Fruit fly (Drosophila melanogaster) whole organism, embryonic: ENCODE measurements around the gene CG31178.
A peak's percentile ranks its signal among the peaks of the same experiment; 100 is the strongest.

ENCODE experiments used
- Adf1 ChIP-seq: fragments of 200-800 bp; sonication (Bioruptor generic); IDR thresholded peaks from 2 replicates; pipeline ENCODE4 v1.3.6; 2022; ENCODE audit warnings: missing biosample characterization, missing genetic modification characterization
- B-H1 ChIP-seq: fragments of 200-800 bp; sonication (Bioruptor generic); IDR thresholded peaks from 3 replicates; pipeline ENCODE4 v1.3.6; 2022; ENCODE audit warnings: missing biosample characterization, missing genetic modification characterization
- B-H2 ChIP-seq: fragments of 200-800 bp; sonication (Bioruptor generic); optimal IDR thresholded peaks from 2 replicates; lab custom pipeline; 2018; ENCODE audit warnings: missing biosample characterization, mild to moderate bottlenecking, missing genetic modification characterization
- CG10274 ChIP-seq: fragments of 200-800 bp; sonication (Bioruptor generic); optimal IDR thresholded peaks from 3 replicates; lab custom pipeline; 2017; ENCODE audit warnings: missing biosample characterization, mild to moderate bottlenecking, missing genetic modification characterization
- CG10565 ChIP-seq: fragments of 200-800 bp; sonication (Bioruptor generic); optimal IDR thresholded peaks from 3 replicates; lab custom pipeline; 2016; ENCODE audit warnings: missing biosample characterization, mild to moderate bottlenecking, missing genetic modification characterization
- CG11456 ChIP-seq: fragments of 200-800 bp; sonication (Bioruptor generic); IDR thresholded peaks from 3 replicates; pipeline ENCODE4 v1.3.6; 2022; ENCODE audit warnings: missing biosample characterization, missing genetic modification characterization
- CG11696 ChIP-seq: fragments of 200-800 bp; sonication (Bioruptor generic); IDR thresholded peaks from 2 replicates; pipeline ENCODE4 v1.3.6; 2022; ENCODE audit warnings: missing biosample characterization, missing genetic modification characterization
- CG12219 ChIP-seq: fragments of 200-800 bp; sonication (Bioruptor generic); optimal IDR thresholded peaks from 3 replicates; lab custom pipeline; 2018; ENCODE audit warnings: missing biosample characterization, mild to moderate bottlenecking, missing genetic modification characterization
- CG17361 ChIP-seq: fragments of 200-800 bp; sonication (Bioruptor generic); IDR thresholded peaks from 3 replicates; pipeline ENCODE4 v1.3.6; 2022; ENCODE audit warnings: missing biosample characterization, missing genetic modification characterization
- CG2120 ChIP-seq: fragments of 200-800 bp; sonication (Bioruptor generic); optimal IDR thresholded peaks from 3 replicates; lab custom pipeline; 2016; ENCODE audit warnings: missing biosample characterization, missing genetic modification characterization
- CG31365 ChIP-seq: fragments of 200-800 bp; sonication (Bioruptor generic); optimal IDR thresholded peaks from 2 replicates; lab custom pipeline; 2018; ENCODE audit warnings: missing biosample characterization, mild to moderate bottlenecking, missing genetic modification characterization
- CG34422 ChIP-seq: fragments of 200-800 bp; sonication (Bioruptor generic); IDR thresholded peaks from 3 replicates; pipeline ENCODE4 v1.3.6; 2022; ENCODE audit warnings: missing biosample characterization, missing genetic modification characterization
- CG4854 ChIP-seq: fragments of 200-800 bp; sonication (Bioruptor generic); optimal IDR thresholded peaks from 2 replicates; lab custom pipeline; 2016; ENCODE audit warnings: missing biosample characterization, missing genetic modification characterization, inconsistent platforms
- CG5180 ChIP-seq: fragments of 200-800 bp; sonication (Bioruptor generic); optimal IDR thresholded peaks from 3 replicates; lab custom pipeline; 2017; ENCODE audit warnings: missing biosample characterization, missing genetic modification characterization, mild to moderate bottlenecking, moderate library complexity, missing genetic modification reagents
- CG6175 ChIP-seq: fragments of 200-800 bp; sonication (Bioruptor generic); IDR thresholded peaks from 3 replicates; pipeline ENCODE4 v1.3.6; 2022; ENCODE audit warnings: missing biosample characterization, missing genetic modification characterization
- CG7271 ChIP-seq: fragments of 200-800 bp; sonication (Bioruptor generic); optimal IDR thresholded peaks from 2 replicates; lab custom pipeline; 2018; ENCODE audit warnings: missing biosample characterization, mild to moderate bottlenecking, missing genetic modification characterization, moderate library complexity
- CG8388 ChIP-seq: fragments of 200-800 bp; sonication (Bioruptor generic); optimal IDR thresholded peaks from 2 replicates; lab custom pipeline; 2019; ENCODE audit warnings: missing biosample characterization, mild to moderate bottlenecking, missing genetic modification characterization, moderate library complexity
- CG9437 ChIP-seq: fragments of 200-800 bp; sonication (Bioruptor generic); optimal IDR thresholded peaks from 2 replicates; lab custom pipeline; 2018; ENCODE audit warnings: missing biosample characterization, mild to moderate bottlenecking, missing genetic modification characterization
- CHES-1-like ChIP-seq: fragments of 200-800 bp; sonication (Bioruptor generic); optimal IDR thresholded peaks from 2 replicates; lab custom pipeline; 2016; ENCODE audit warnings: missing biosample characterization, missing genetic modification characterization
- Dp ChIP-seq: fragments of 200-800 bp; sonication (Bioruptor generic); optimal IDR thresholded peaks from 2 replicates; lab custom pipeline; 2018; ENCODE audit warnings: missing biosample characterization, mild to moderate bottlenecking, missing genetic modification characterization, moderate library complexity
- Fer3 ChIP-seq: fragments of 200-800 bp; sonication (Bioruptor generic); optimal IDR thresholded peaks from 2 replicates; lab custom pipeline; 2018; ENCODE audit warnings: missing biosample characterization, mild to moderate bottlenecking, missing genetic modification characterization, moderate library complexity
- HmgZ ChIP-seq: fragments of 200-800 bp; sonication (Bioruptor generic); optimal IDR thresholded peaks from 2 replicates; lab custom pipeline; 2018; ENCODE audit warnings: missing biosample characterization, mild to moderate bottlenecking, missing genetic modification characterization
- Hmr ChIP-seq: fragments of 200-800 bp; sonication (Bioruptor generic); optimal IDR thresholded peaks from 3 replicates; lab custom pipeline; 2017; ENCODE audit warnings: mild to moderate bottlenecking, missing biosample characterization, missing genetic modification reagents, missing genetic modification characterization
- Lpt ChIP-seq: fragments of >200 bp; optimal IDR thresholded peaks from 2 replicates; lab custom pipeline; 2018; ENCODE audit warnings: missing biosample characterization, missing genetic modification characterization
- MBD-R2 ChIP-seq: fragments of 200-800 bp; sonication (Bioruptor generic); IDR thresholded peaks from 2 replicates; pipeline ENCODE4 v1.3.6; 2022; ENCODE audit warnings: missing biosample characterization, missing genetic modification characterization
- Mes4 ChIP-seq: fragments of 200-800 bp; sonication (Bioruptor generic); optimal IDR thresholded peaks from 2 replicates; lab custom pipeline; 2016; ENCODE audit warnings: missing biosample characterization, missing genetic modification characterization
- Neu2 ChIP-seq: fragments of 200-800 bp; sonication (Bioruptor generic); optimal IDR thresholded peaks from 3 replicates; lab custom pipeline; 2016; ENCODE audit warnings: missing biosample characterization, missing genetic modification characterization, borderline replicate concordance
- Optix ChIP-seq: fragments of 200-800 bp; sonication (Bioruptor generic); IDR thresholded peaks from 3 replicates; pipeline ENCODE4 v1.3.6; 2022; ENCODE audit warnings: missing biosample characterization, missing genetic modification characterization
- Sry-β ChIP-seq: fragments of 200-800 bp; sonication (Bioruptor generic); optimal IDR thresholded peaks from 2 replicates; lab custom pipeline; 2018; ENCODE audit warnings: missing biosample characterization, mild to moderate bottlenecking, missing genetic modification characterization, moderate library complexity
- Usf ChIP-seq: fragments of 200-800 bp; sonication (Bioruptor generic); optimal IDR thresholded peaks from 2 replicates; lab custom pipeline; 2017; ENCODE audit warnings: missing genotype, missing biosample characterization, missing genetic modification characterization
- Xrp1 ChIP-seq: fragments of 200-800 bp; sonication (Bioruptor generic); IDR thresholded peaks from 2 replicates; pipeline ENCODE4 v1.3.6; 2022; ENCODE audit warnings: missing biosample characterization, missing genetic modification characterization
- YL-1 ChIP-seq: fragments of 200-800 bp; sonication (Bioruptor generic); optimal IDR thresholded peaks from 3 replicates; lab custom pipeline; 2017; ENCODE audit warnings: missing biosample characterization, mild to moderate bottlenecking, missing genetic modification characterization
- ara ChIP-seq: fragments of 200-800 bp; sonication (Bioruptor generic); IDR thresholded peaks from 2 replicates; pipeline ENCODE4 v1.3.6; 2022; ENCODE audit warnings: missing biosample characterization, missing genetic modification characterization
- bcd ChIP-seq: fragments of 200-800 bp; sonication (Bioruptor generic); optimal IDR thresholded peaks from 2 replicates; lab custom pipeline; 2017; ENCODE audit warnings: missing biosample characterization, mild to moderate bottlenecking, missing genetic modification characterization
- bigmax ChIP-seq: fragments of 200-800 bp; sonication (Bioruptor generic); optimal IDR thresholded peaks from 2 replicates; lab custom pipeline; 2018; ENCODE audit warnings: missing biosample characterization, mild to moderate bottlenecking, missing genetic modification characterization
- ci ChIP-seq: fragments of 200-800 bp; sonication (Bioruptor generic); IDR thresholded peaks from 3 replicates; pipeline ENCODE4 v1.3.6; 2022; ENCODE audit warnings: missing biosample characterization, missing genetic modification characterization
- dimm ChIP-seq: fragments of 200-800 bp; sonication (Bioruptor generic); IDR thresholded peaks from 2 replicates; pipeline ENCODE4 v1.3.6; 2022; ENCODE audit warnings: missing biosample characterization, missing genetic modification characterization
- exex ChIP-seq: fragments of 200-800 bp; sonication (Bioruptor generic); optimal IDR thresholded peaks from 4 replicates; lab custom pipeline; 2018; ENCODE audit warnings: missing biosample characterization, mild to moderate bottlenecking, missing genetic modification characterization, moderate library complexity
- kni ChIP-seq: fragments of 200-800 bp; sonication (Bioruptor generic); optimal IDR thresholded peaks from 3 replicates; lab custom pipeline; 2017; ENCODE audit warnings: mild to moderate bottlenecking, missing biosample characterization, missing genetic modification reagents, missing genetic modification characterization
- lab ChIP-seq: fragments of 200-800 bp; sonication (Bioruptor generic); optimal IDR thresholded peaks from 3 replicates; lab custom pipeline; 2017; ENCODE audit warnings: missing biosample characterization, missing genetic modification characterization, mild to moderate bottlenecking, moderate library complexity, missing genetic modification reagents
- lbe ChIP-seq: fragments of 200-800 bp; sonication (Bioruptor generic); optimal IDR thresholded peaks from 2 replicates; lab custom pipeline; 2016; ENCODE audit warnings: missing biosample characterization, mild to moderate bottlenecking, missing genetic modification characterization
- nmo ChIP-seq: fragments of 200-800 bp; sonication (Bioruptor generic); optimal IDR thresholded peaks from 2 replicates; lab custom pipeline; 2018; ENCODE audit warnings: missing biosample characterization, mild to moderate bottlenecking, missing genetic modification characterization, moderate library complexity
- onecut ChIP-seq: fragments of 200-800 bp; sonication (Bioruptor generic); IDR thresholded peaks from 2 replicates; pipeline ENCODE4 v1.3.6; 2022; ENCODE audit warnings: missing biosample characterization, missing genetic modification characterization
- p53 ChIP-seq: fragments of 200-800 bp; sonication (Bioruptor generic); optimal IDR thresholded peaks from 2 replicates; lab custom pipeline; 2016; ENCODE audit warnings: missing biosample characterization, missing genetic modification characterization
- peb ChIP-seq: fragments of 200-800 bp; sonication (Bioruptor generic); IDR thresholded peaks from 2 replicates; pipeline ENCODE4 v1.3.6; 2022; ENCODE audit warnings: missing biosample characterization, missing genetic modification characterization
- slbo ChIP-seq: fragments of 200-800 bp; sonication (Bioruptor generic); IDR thresholded peaks from 2 replicates; pipeline ENCODE4 v1.3.6; 2022; ENCODE audit warnings: missing biosample characterization, missing genetic modification characterization
- sna ChIP-seq: fragments of 200-800 bp; sonication (Bioruptor generic); IDR thresholded peaks from 2 replicates; pipeline ENCODE4 v1.3.6; 2022; ENCODE audit warnings: missing biosample characterization, missing genetic modification characterization; ENCODE audit not compliant: partially characterized antibody
- toy ChIP-seq: fragments of 200-800 bp; sonication (Bioruptor generic); IDR thresholded peaks from 2 replicates; pipeline ENCODE4 v1.3.6; 2022; ENCODE audit warnings: missing biosample characterization, missing genetic modification characterization
- twi ChIP-seq: fragments of 200-800 bp; optimal IDR thresholded peaks from 2 replicates; lab custom pipeline; 2019; ENCODE audit warnings: missing biosample characterization, mild to moderate bottlenecking, missing genetic modification characterization, moderate library complexity
- vnd ChIP-seq: fragments of 200-800 bp; sonication (Bioruptor generic); IDR thresholded peaks from 3 replicates; pipeline ENCODE4 v1.3.6; 2022; ENCODE audit warnings: missing biosample characterization, missing genetic modification characterization; ENCODE audit not compliant: partially characterized antibody
- zen ChIP-seq: fragments of 200-800 bp; sonication (Bioruptor generic); optimal IDR thresholded peaks from 3 replicates; lab custom pipeline; 2018; ENCODE audit warnings: missing biosample characterization, mild to moderate bottlenecking, missing genetic modification characterization, moderate library complexity

CG31178 gene

DNA sequence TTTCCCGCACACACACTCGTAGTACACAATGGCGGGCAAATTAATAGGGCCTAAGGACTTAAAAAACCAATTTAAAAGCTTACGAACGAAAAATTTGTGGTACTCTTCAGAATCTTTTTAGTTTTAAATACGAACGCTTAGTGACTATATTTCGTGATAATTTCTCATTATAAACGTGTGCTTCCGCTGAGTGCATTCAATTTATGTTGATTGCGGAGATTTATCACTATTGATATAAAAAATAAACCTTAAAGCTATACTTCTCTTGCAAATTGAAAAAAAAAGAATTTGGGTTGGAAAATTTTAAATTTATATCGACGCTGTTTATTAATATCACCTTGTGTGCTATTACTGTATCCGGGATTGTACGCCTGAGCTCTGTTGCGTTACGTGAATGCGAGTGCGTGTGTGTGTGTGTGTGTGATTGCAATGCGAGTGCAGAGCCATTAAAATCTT, 24.5 kb upstream of the CG31178 start (continued):
- TF ChIP-seq CG5180 (peak; percentile 60), Adf1 (no peak), dimm (no peak), nmo (peak; percentile 87), CG4854 (GFP tag; lab: Kevin White, UChicago) (peak; percentile 26), ara (GFP tag; lab: Robert Waterston, UW) (peak; percentile 60; the same call in 1 of the 2 replicates), CG11456 (GFP tag; lab: Robert Waterston, UW) (no peak), CG31365 (tag; lab: Kevin White, UChicago) (no peak), CG10274 (GFP tag; lab: Kevin White, UChicago) (peak; percentile 50), Xrp1 (GFP tag; lab: Robert Waterston, UW) (peak; percentile 71), CG17361 (GFP tag; lab: Robert Waterston, UW) (peak; percentile 86), Optix (GFP tag; lab: Robert Waterston, UW) (no peak), lbe (GFP tag; lab: Kevin White, UChicago) (peak; percentile 89), slbo (GFP tag; lab: Robert Waterston, UW) (peak; percentile 37), B-H2 (GFP tag; lab: Kevin White, UChicago) (no peak), CG12219 (GFP tag; lab: Kevin White, UChicago) (peak; percentile 34), MBD-R2 (GFP tag; lab: Robert Waterston, UW) (no peak), Neu2 (GFP tag; lab: Kevin White, UChicago) (no peak), CG7271 (tag; lab: Kevin White, UChicago) (peak; percentile 51), kni (GFP tag; lab: Kevin White, UChicago) (peak; percentile 3), CHES-1-like (GFP tag; lab: Kevin White, UChicago) (peak; percentile 44), ci (GFP tag; lab: Robert Waterston, UW) (0 out of 3 replicates have a peak, but pooled peaks have one; percentile 13), lab (peak; percentile 72), CG9437 (GFP tag; lab: Kevin White, UChicago) (peak; percentile 79), CG2120 (peak; percentile 44), onecut (GFP tag; lab: Robert Waterston, UW) (0 out of 2 replicates have a peak, but pooled peaks have one; percentile 33), Lpt (GFP tag; lab: Kevin White, UChicago) (no peak), peb (GFP tag; lab: Robert Waterston, UW) (no peak), Dp (no peak), HmgZ (tag; lab: Kevin White, UChicago) (no peak), toy (GFP tag; lab: Robert Waterston, UW) (no peak), bigmax (GFP tag; lab: Kevin White, UChicago) (no peak), sna (GFP tag; lab: Robert Waterston, UW) (no peak), vnd (GFP tag; lab: Robert Waterston, UW) (no peak), CG8388 (peak; percentile 77), Fer3 (tag; lab: Kevin White, UChicago) (peak; percentile 33), bcd (GFP tag; lab: Kevin White, UChicago) (peak; percentile 71), CG10565 (GFP tag; lab: Kevin White, UChicago) (no peak), Hmr (GFP tag; lab: Kevin White, UChicago) (peak; percentile 55), Usf (no peak), B-H1 (GFP tag; lab: Robert Waterston, UW) (no peak), exex (tag; lab: Kevin White, UChicago) (no peak), zen (tag; lab: Kevin White, UChicago) (peak; percentile 82), CG6175 (GFP tag; lab: Robert Waterston, UW) (no peak), CG11696 (GFP tag; lab: Robert Waterston, UW) (peak; percentile 87), twi (tag; lab: Kevin White, UChicago) (no peak), CG34422 (GFP tag; lab: Robert Waterston, UW) (peak; percentile 44; the same call in 2 of the 3 replicates), Sry-β (GFP tag; lab: Kevin White, UChicago) (peak; percentile 14), p53 (GFP tag; lab: Kevin White, UChicago) (no peak), Mes4 (GFP tag; lab: Kevin White, UChicago) (peak; percentile 21), YL-1 (GFP tag; lab: Kevin White, UChicago) (no peak)
